Worm (Caenorhabditis elegans) whole organism, L1 larva: Measurements from ENCODE around the gene dyci-1.

Experiments
- ceh-90 ChIP-seq: sonication (generic microtip); optimal IDR thresholded peaks from 2 replicates; lab custom pipeline; 2016; ENCODE audit warnings: missing genetic modification characterization, missing compliant biosample characterization
- lin-39 ChIP-seq: fragments of 150-350 bp; optimal IDR thresholded peaks from 2 replicates; lab custom pipeline; 2014; ENCODE audit warnings: missing biosample characterization, missing genetic modification reagents, missing genetic modification characterization
- lsy-2 ChIP-seq, 2 experiments: fragments of 150-350 bp; optimal IDR thresholded peaks; 2 replicates each; lab custom pipeline; 2014; ENCODE audit warnings: missing biosample characterization in 2 of 2, missing genetic modification characterization in 2 of 2
- nhr-84 ChIP-seq: sonication (generic microtip); optimal IDR thresholded peaks from 2 replicates; lab custom pipeline; 2017; ENCODE audit warnings: missing biosample characterization, missing genetic modification characterization
- sptf-1 ChIP-seq: fragments of 150-350 bp; optimal IDR thresholded peaks from 2 replicates; lab custom pipeline; 2014; ENCODE audit warnings: missing biosample characterization, missing genetic modification characterization
- sup-37 ChIP-seq: fragments of 200-800 bp; sonication (Bioruptor generic); optimal IDR thresholded peaks from 2 replicates; lab custom pipeline; 2018; ENCODE audit warnings: mild to moderate bottlenecking, missing genetic modification characterization, missing compliant biosample characterization
- unc-62 ChIP-seq: fragments of 150-350 bp; optimal IDR thresholded peaks from 2 replicates; lab custom pipeline; 2014; ENCODE audit warnings: missing biosample characterization, missing genetic modification reagents, missing genetic modification characterization

- no peak for TF ChIP-seq sup-37 (GFP tag; lab: Kevin White, UChicago)
- TF ChIP-seq unc-62 (GFP tag; lab: Kevin White, UChicago) = no peak
- no peak for TF ChIP-seq lin-39 (tag; lab: Kevin White, UChicago)
- TF ChIP-seq lsy-2 (tag; optimal IDR thresholded peaks at IDR 0.05; lab: Kevin White, UChicago) = no peak
- TF ChIP-seq ceh-90 (tag; lab: Kevin White, UChicago) = no peak
- no peak for TF ChIP-seq nhr-84 (tag; lab: Kevin White, UChicago)
- TF ChIP-seq sptf-1 (tag; lab: Kevin White, UChicago) = no peak
Measured at ce11 chrIV:6757011-6757410, 28.1 kb downstream of the dyci-1 start, which contains the start of gene usp-4.
